Worm (Caenorhabditis elegans) whole organism, young adult: Measurements from ENCODE around the gene acr-17.
A peak's percentile ranks its signal among the peaks of the same experiment; 100 is the strongest.

ENCODE experiments used
- B0336.3 ChIP-seq: fragments of 200-800 bp; sonication (Bioruptor generic); IDR thresholded peaks from 2 replicates; pipeline ENCODE4 v1.3.6; 2022; ENCODE audit warnings: missing genetic modification characterization, missing compliant biosample characterization
- F22D6.2 ChIP-seq: sonication (generic microtip); optimal IDR thresholded peaks from 2 replicates; lab custom pipeline; 2016; ENCODE audit warnings: mild to moderate bottlenecking, missing genetic modification characterization, missing compliant biosample characterization
- F37B4.10 ChIP-seq: fragments of 200-800 bp; sonication (Bioruptor generic); IDR thresholded peaks from 2 replicates; pipeline ENCODE4 v1.3.6; 2022; ENCODE audit warnings: missing genetic modification characterization, missing compliant biosample characterization
- F49E8.2 ChIP-seq: sonication (generic microtip); optimal IDR thresholded peaks from 3 replicates; lab custom pipeline; 2017; ENCODE audit warnings: missing genetic modification characterization, mild to moderate bottlenecking, missing compliant biosample characterization, antibody characterized with exemption, moderate library complexity; ENCODE audit not compliant: insufficient read depth
- F52B5.7 ChIP-seq: sonication (generic microtip); optimal IDR thresholded peaks from 2 replicates; lab custom pipeline; 2016; ENCODE audit warnings: mild to moderate bottlenecking, missing genetic modification characterization, missing compliant biosample characterization
- F57A8.1 ChIP-seq: fragments of 200-800 bp; sonication (Bioruptor generic); optimal IDR thresholded peaks from 2 replicates; lab custom pipeline; 2018; ENCODE audit warnings: mild to moderate bottlenecking, missing genetic modification characterization, moderate library complexity, missing compliant biosample characterization
- Y53F4B.3 ChIP-seq: fragments of 200-800 bp; sonication (Bioruptor generic); IDR thresholded peaks from 2 replicates; pipeline ENCODE4 v1.3.6; 2022; ENCODE audit warnings: missing genetic modification reagents, missing genetic modification characterization, missing compliant biosample characterization
- Y67H2A.10 ChIP-seq: fragments of 200-800 bp; sonication (Bioruptor generic); conservative IDR thresholded peaks from 2 replicates; pipeline ENCODE4 v1.3.6; 2022; ENCODE audit warnings: missing genetic modification reagents, missing genetic modification characterization, missing compliant biosample characterization
- Y95B8A.8 ChIP-seq: fragments of 200-800 bp; sonication (Bioruptor generic); IDR thresholded peaks from 2 replicates; pipeline ENCODE4 v1.3.6; 2022; ENCODE audit warnings: missing genetic modification reagents, missing genetic modification characterization, missing compliant biosample characterization
- ZK185.1 ChIP-seq: sonication (generic microtip); optimal IDR thresholded peaks from 2 replicates; lab custom pipeline; 2016; ENCODE audit warnings: mild to moderate bottlenecking, missing genetic modification characterization, missing compliant biosample characterization; ENCODE audit not compliant: poor library complexity, severe bottlenecking
- akir-1 ChIP-seq: fragments of 200-800 bp; sonication (Bioruptor generic); optimal IDR thresholded peaks from 2 replicates; lab custom pipeline; 2018; ENCODE audit warnings: mild to moderate bottlenecking, missing genetic modification characterization, moderate library complexity, missing compliant biosample characterization
- athp-1 ChIP-seq: sonication (generic microtip); optimal IDR thresholded peaks from 2 replicates; lab custom pipeline; 2017; ENCODE audit warnings: mild to moderate bottlenecking, missing genetic modification characterization, missing compliant biosample characterization
- attf-3 ChIP-seq: fragments of 200-800 bp; sonication (Bioruptor generic); conservative IDR thresholded peaks from 2 replicates; pipeline ENCODE4 v1.3.6; 2022; ENCODE audit warnings: missing genetic modification reagents, missing genetic modification characterization, missing compliant biosample characterization
- attf-5 ChIP-seq: fragments of 200-800 bp; sonication (Bioruptor generic); optimal IDR thresholded peaks from 2 replicates; lab custom pipeline; 2018; ENCODE audit warnings: mild to moderate bottlenecking, missing genetic modification characterization, missing compliant biosample characterization
- ccch-3 ChIP-seq: fragments of 200-800 bp; sonication (Bioruptor generic); optimal IDR thresholded peaks from 2 replicates; lab custom pipeline; 2018; ENCODE audit warnings: mild to moderate bottlenecking, missing genetic modification characterization, missing compliant biosample characterization
- cebp-1 ChIP-seq, 2 experiments: fragments of 200-800 bp in 1 of 2; sonication (Bioruptor generic) in 1 of 2; sonication (generic microtip) in 1 of 2; IDR thresholded peaks in 1 of 2; optimal IDR thresholded peaks in 1 of 2; 2 replicates each; pipeline versions ENCODE4 v1.3.6 to Lab custom; 2017 to 2022; ENCODE audit warnings: missing compliant biosample characterization in 2 of 2, missing genetic modification characterization in 2 of 2, mild to moderate bottlenecking in 1 of 2, missing genetic modification reagents in 1 of 2, moderate library complexity in 1 of 2
- ceh-79 ChIP-seq: sonication (generic microtip); optimal IDR thresholded peaks from 2 replicates; lab custom pipeline; 2017; ENCODE audit warnings: mild to moderate bottlenecking, missing genetic modification characterization, missing compliant biosample characterization
- dpff-1 ChIP-seq: sonication (generic microtip); optimal IDR thresholded peaks from 2 replicates; lab custom pipeline; 2017; ENCODE audit warnings: mild to moderate bottlenecking, missing genetic modification characterization, missing compliant biosample characterization
- dpl-1 ChIP-seq: fragments of 150-350 bp; optimal IDR thresholded peaks from 2 replicates; lab custom pipeline; 2014; ENCODE audit warnings: missing biosample characterization, missing genetic modification reagents, missing genetic modification characterization
- egrh-3 ChIP-seq: fragments of 200-800 bp; sonication (Bioruptor generic); IDR thresholded peaks from 2 replicates; pipeline ENCODE4 v1.3.6; 2022; ENCODE audit warnings: missing genetic modification reagents, missing genetic modification characterization, missing compliant biosample characterization
- ekl-4 ChIP-seq: fragments of 200-800 bp; sonication (Bioruptor generic); IDR thresholded peaks from 2 replicates; pipeline ENCODE4 v1.3.6; 2022; ENCODE audit warnings: missing genetic modification reagents, missing genetic modification characterization, missing compliant biosample characterization
- hlh-12 ChIP-seq: sonication (generic microtip); optimal IDR thresholded peaks from 2 replicates; lab custom pipeline; 2016; ENCODE audit warnings: missing genetic modification characterization, missing compliant biosample characterization
- hsf-1 ChIP-seq: fragments of 200-800 bp; sonication (Bioruptor generic); IDR thresholded peaks from 2 replicates; pipeline ENCODE4 v1.3.6; 2022; ENCODE audit warnings: missing genetic modification reagents, missing genetic modification characterization, missing compliant biosample characterization
- lin-54 ChIP-seq: fragments of 200-800 bp; sonication (Bioruptor generic); optimal IDR thresholded peaks from 2 replicates; lab custom pipeline; 2018; ENCODE audit warnings: mild to moderate bottlenecking, missing genetic modification characterization, missing compliant biosample characterization
- madf-10 ChIP-seq: sonication (generic microtip); optimal IDR thresholded peaks from 2 replicates; lab custom pipeline; 2016; ENCODE audit warnings: mild to moderate bottlenecking, missing genetic modification characterization, missing compliant biosample characterization
- madf-3 ChIP-seq: fragments of 200-800 bp; sonication (Bioruptor generic); IDR thresholded peaks from 2 replicates; pipeline ENCODE4 v1.3.6; 2022; ENCODE audit warnings: missing genetic modification reagents, missing genetic modification characterization, missing compliant biosample characterization
- madf-6 ChIP-seq: fragments of 200-800 bp; sonication (Bioruptor generic); IDR thresholded peaks from 2 replicates; pipeline ENCODE4 v1.3.6; 2022; ENCODE audit warnings: missing genetic modification reagents, missing genetic modification characterization, missing compliant biosample characterization
- mes-4 ChIP-seq: sonication (generic microtip); optimal IDR thresholded peaks from 2 replicates; lab custom pipeline; 2016; ENCODE audit warnings: missing genotype, missing genetic modification characterization, missing compliant biosample characterization
- mxl-1 ChIP-seq: sonication (generic microtip); optimal IDR thresholded peaks from 2 replicates; lab custom pipeline; 2016; ENCODE audit warnings: missing genetic modification characterization, missing compliant biosample characterization
- nhr-120 ChIP-seq: fragments of 200-800 bp; sonication (Bioruptor generic); IDR thresholded peaks from 2 replicates; pipeline ENCODE4 v1.3.6; 2022; ENCODE audit warnings: missing genetic modification characterization, missing compliant biosample characterization
- nhr-80 ChIP-seq: sonication (generic microtip); optimal IDR thresholded peaks from 2 replicates; lab custom pipeline; 2016; ENCODE audit warnings: missing genetic modification characterization, missing compliant biosample characterization
- pbrm-1 ChIP-seq: fragments of 200-800 bp; sonication (Bioruptor generic); IDR thresholded peaks from 2 replicates; pipeline ENCODE4 v1.3.6; 2022; ENCODE audit warnings: missing genetic modification reagents, missing genetic modification characterization, missing compliant biosample characterization
- rec-8 ChIP-seq, 2 experiments: sonication (generic microtip); optimal IDR thresholded peaks; 2 replicates each; lab custom pipeline; 2016; ENCODE audit warnings: mild to moderate bottlenecking in 2 of 2, missing genetic modification characterization in 2 of 2, missing genetic modification reagents in 2 of 2, missing genotype in 2 of 2, missing biosample characterization in 1 of 2, missing compliant biosample characterization in 1 of 2, moderate library complexity in 1 of 2
- repo-1 ChIP-seq: sonication (generic microtip); optimal IDR thresholded peaks from 2 replicates; lab custom pipeline; 2017; ENCODE audit warnings: mild to moderate bottlenecking, missing genetic modification characterization, missing compliant biosample characterization
- rpc-1 ChIP-seq, 2 experiments: fragments of 150-350 bp in 1 of 2; sonication (generic microtip) in 1 of 2; optimal IDR thresholded peaks; 2 replicates each; lab custom pipeline; 2014 to 2018; ENCODE audit warnings: missing biosample characterization in 1 of 2, missing genetic modification characterization in 1 of 2, missing genetic modification reagents in 1 of 2, missing genotype in 1 of 2
- snpc-3.4 ChIP-seq: sonication (generic microtip); optimal IDR thresholded peaks from 2 replicates; lab custom pipeline; 2017; ENCODE audit warnings: missing genetic modification characterization, mild to moderate bottlenecking, missing compliant biosample characterization, antibody characterized with exemption, moderate library complexity, missing genotype, missing genetic modification reagents
- sptf-2 ChIP-seq: fragments of 200-800 bp; sonication (Bioruptor generic); optimal IDR thresholded peaks from 2 replicates; lab custom pipeline; 2018; ENCODE audit warnings: mild to moderate bottlenecking, missing genetic modification characterization, missing compliant biosample characterization
- tlf-1 ChIP-seq: fragments of 200-800 bp; sonication (Bioruptor generic); optimal IDR thresholded peaks from 2 replicates; lab custom pipeline; 2018; ENCODE audit warnings: mild to moderate bottlenecking, missing genetic modification characterization, missing compliant biosample characterization
- zfh-2 ChIP-seq: fragments of 200-800 bp; sonication (Bioruptor generic); conservative IDR thresholded peaks from 2 replicates; pipeline ENCODE4 v1.3.6; 2022; ENCODE audit warnings: missing genetic modification reagents, missing genetic modification characterization, missing compliant biosample characterization
- ztf-18 ChIP-seq: sonication (generic microtip); optimal IDR thresholded peaks from 2 replicates; lab custom pipeline; 2016; ENCODE audit warnings: missing genotype, mild to moderate bottlenecking, missing genetic modification characterization, missing compliant biosample characterization
- ztf-22 ChIP-seq: fragments of 200-800 bp; sonication (Bioruptor generic); optimal IDR thresholded peaks from 2 replicates; lab custom pipeline; 2018; ENCODE audit warnings: mild to moderate bottlenecking, missing genetic modification characterization, moderate library complexity, missing compliant biosample characterization
- ztf-26 ChIP-seq: sonication (generic microtip); optimal IDR thresholded peaks from 2 replicates; lab custom pipeline; 2017; ENCODE audit warnings: missing genetic modification characterization, missing compliant biosample characterization
- ztf-3 ChIP-seq: fragments of 200-800 bp; sonication (Bioruptor generic); optimal IDR thresholded peaks from 2 replicates; lab custom pipeline; 2018; ENCODE audit warnings: mild to moderate bottlenecking, missing genetic modification characterization, missing compliant biosample characterization
- ztf-6 ChIP-seq: fragments of 200-800 bp; sonication (Bioruptor generic); IDR thresholded peaks from 2 replicates; pipeline ENCODE4 v1.3.6; 2022; ENCODE audit warnings: missing genetic modification reagents, missing genetic modification characterization, missing compliant biosample characterization

The acr-17 gene

ce11 chrV:2638545-2638944 lies 30.1 kb downstream of the acr-17 start, which contains the start of gene W02H5.19 (continued):
- TF ChIP-seq ztf-18 (tag; lab: Kevin White, UChicago) (no peak), lin-54 (GFP tag; lab: Kevin White, UChicago) (peak; percentile 99), attf-5 (GFP tag; lab: Kevin White, UChicago) (peak; percentile 39), F57A8.1 (no peak), madf-6 (peak; percentile 74), rpc-1 (optimal IDR thresholded peaks at IDR 0.05; lab: Kevin White, UChicago) (no peak), rpc-1 (tag; optimal IDR thresholded peaks at IDR 0.05; lab: Kevin White, UChicago) (no peak), F22D6.2 (tag; lab: Kevin White, UChicago) (peak; percentile 41), hlh-12 (no peak), ztf-26 (no peak), snpc-3.4 (tag; lab: Kevin White, UChicago) (peak; percentile 28), F49E8.2 (no peak), mes-4 (tag; lab: Kevin White, UChicago) (no peak), egrh-3 (GFP tag; lab: Robert Waterston, UW) (0 out of 2 replicates have a peak, but pooled peaks have one; percentile 10), ztf-22 (GFP tag; lab: Kevin White, UChicago) (no peak), ekl-4 (GFP tag; lab: Robert Waterston, UW) (0 out of 2 replicates have a peak, but pooled peaks have one; percentile 62), dpff-1 (no peak), sptf-2 (GFP tag; lab: Kevin White, UChicago) (no peak), athp-1 (tag; lab: Kevin White, UChicago) (peak; percentile 67), hsf-1 (no peak), dpl-1 (GFP tag; lab: Kevin White, UChicago) (peak; percentile 85), attf-3 (GFP tag; lab: Robert Waterston, UW) (0 out of 2 replicates have a peak, but pooled peaks have one; percentile 46), cebp-1 (GFP tag; IDR thresholded peaks at IDR 0.05; lab: Robert Waterston, UW) (no peak), cebp-1 (tag; optimal IDR thresholded peaks at IDR 0.05; lab: Kevin White, UChicago) (peak; percentile 37), F37B4.10 (GFP tag; lab: Robert Waterston, UW) (no peak), rec-8 (tag; optimal IDR thresholded peaks at IDR 0.05; lab: Kevin White, UChicago) (peak; percentile 21 to 36), pbrm-1 (GFP tag; lab: Robert Waterston, UW) (peak; percentile 48; the same call in 1 of the 2 replicates), Y53F4B.3 (GFP tag; lab: Robert Waterston, UW) (no peak), ccch-3 (GFP tag; lab: Kevin White, UChicago) (no peak)

ce11 chrV:2639035-2639434 lies 30.6 kb downstream of the acr-17 start, which contains the start of gene W02H5.2:
TSS of gene W02H5.2 (plus strand) at chrV:2639335.
- TF ChIP-seq F52B5.7 (tag; lab: Kevin White, UChicago) (no peak), mxl-1 (tag; lab: Kevin White, UChicago) (no peak), ccch-3 (GFP tag; lab: Kevin White, UChicago) (no peak), madf-3 (GFP tag; lab: Robert Waterston, UW) (no peak), B0336.3 (GFP tag; lab: Robert Waterston, UW) (no peak)

ce11 chrV:2639506-2639905 lies 31.1 kb downstream of the acr-17 start:
- TF ChIP-seq zfh-2 (GFP tag; lab: Robert Waterston, UW), result peak; percentile 59; the same call in 1 of the 2 replicates
- no peak for TF ChIP-seq B0336.3 (GFP tag; lab: Robert Waterston, UW)
- 0 out of 2 replicates have a peak, but pooled peaks have one; percentile 24 for TF ChIP-seq egrh-3 (GFP tag; lab: Robert Waterston, UW)

- TF ChIP-seq nhr-80 (no peak), ZK185.1 (tag; lab: Kevin White, UChicago) (no peak), ceh-79 (no peak), Y95B8A.8 (GFP tag; lab: Robert Waterston, UW) (no peak), zfh-2 (GFP tag; lab: Robert Waterston, UW) (peak; percentile 85), ztf-3 (no peak), tlf-1 (no peak), ztf-6 (GFP tag; lab: Robert Waterston, UW) (no peak), Y67H2A.10 (GFP tag; lab: Robert Waterston, UW) (no peak), akir-1 (GFP tag; lab: Kevin White, UChicago) (no peak), repo-1 (tag; lab: Kevin White, UChicago) (no peak), nhr-120 (GFP tag; lab: Robert Waterston, UW) (0 out of 2 replicates have a peak, but pooled peaks have one; percentile 65), madf-10 (tag; lab: Kevin White, UChicago) (no peak)
Measured at ce11 chrV:2646067-2646466, 37.6 kb downstream of the acr-17 start.
